Fruit fly (Drosophila melanogaster) whole organism, prepupa: ENCODE results near the gene CG46467.

ENCODE experiments used
- Sox102F ChIP-seq: fragments of 200-800 bp; sonication (Bioruptor generic); optimal IDR thresholded peaks from 2 replicates; lab custom pipeline; 2016; ENCODE audit warnings: missing biosample characterization, mild to moderate bottlenecking, missing genetic modification characterization
- cyc ChIP-seq: fragments of 200-800 bp; sonication (Bioruptor generic); optimal IDR thresholded peaks from 3 replicates; lab custom pipeline; 2016; ENCODE audit warnings: missing biosample characterization, missing genetic modification characterization

dm6 chr3R:9952669-9953277 lies 78.3 kb downstream of the CG46467 start:
- TF ChIP-seq Sox102F (GFP tag; lab: Kevin White, UChicago) (no peak), cyc (GFP tag; lab: Kevin White, UChicago) (no peak)
